Worm (Caenorhabditis elegans) whole organism, late embryonic: ENCODE measurements around the gene ndua-12.

Experiments
- K02D7.2 ChIP-seq: sonication (generic microtip); optimal IDR thresholded peaks from 2 replicates; lab custom pipeline; 2017; ENCODE audit warnings: mild to moderate bottlenecking, missing genetic modification characterization, missing compliant biosample characterization
- K09A11.1 ChIP-seq: sonication (generic microtip); optimal IDR thresholded peaks from 2 replicates; lab custom pipeline; 2017; ENCODE audit warnings: antibody characterized with exemption, mild to moderate bottlenecking, missing genetic modification characterization, missing compliant biosample characterization; ENCODE audit not compliant: insufficient read depth
- T23F11.4 ChIP-seq: fragments of 200-800 bp; sonication (Bioruptor generic); optimal IDR thresholded peaks from 2 replicates; lab custom pipeline; 2018; ENCODE audit warnings: mild to moderate bottlenecking, missing genetic modification characterization, missing compliant biosample characterization
- ceh-19 ChIP-seq: fragments of 200-800 bp; sonication (Bioruptor generic); optimal IDR thresholded peaks from 2 replicates; lab custom pipeline; 2018; ENCODE audit warnings: mild to moderate bottlenecking, missing genetic modification characterization, missing compliant biosample characterization
- ceh-30 ChIP-seq: fragments of 150-350 bp; optimal IDR thresholded peaks from 2 replicates; lab custom pipeline; 2014; ENCODE audit warnings: missing biosample characterization, missing genetic modification characterization
- madf-2 ChIP-seq: sonication (generic microtip); optimal IDR thresholded peaks from 2 replicates; lab custom pipeline; 2017; ENCODE audit warnings: missing genetic modification characterization, missing compliant biosample characterization
- pha-4 ChIP-seq: fragments of 150-350 bp; optimal IDR thresholded peaks from 2 replicates; lab custom pipeline; 2018; ENCODE audit warnings: missing biosample characterization, missing genetic modification reagents, missing genetic modification characterization
- ref-2 ChIP-seq: sonication (generic microtip); optimal IDR thresholded peaks from 2 replicates; lab custom pipeline; 2016; ENCODE audit warnings: missing genetic modification characterization, missing compliant biosample characterization
- sox-4 ChIP-seq: sonication (generic microtip); optimal IDR thresholded peaks from 2 replicates; lab custom pipeline; 2017; ENCODE audit warnings: mild to moderate bottlenecking, missing genetic modification characterization, inconsistent platforms, missing compliant biosample characterization
- tbx-2 ChIP-seq: sonication (generic microtip); optimal IDR thresholded peaks from 2 replicates; lab custom pipeline; 2016; ENCODE audit warnings: missing genetic modification characterization, missing compliant biosample characterization
- unc-86 ChIP-seq: sonication (generic microtip); optimal IDR thresholded peaks from 2 replicates; lab custom pipeline; 2016; ENCODE audit warnings: missing genetic modification characterization, missing compliant biosample characterization

ce11 chrIV:2709590-2710201 lies 9.9 kb downstream of the ndua-12 start:
- no peak for TF ChIP-seq ref-2
- TF ChIP-seq sox-4 (tag; lab: Kevin White, UChicago): no peak
- TF ChIP-seq pha-4 (tag; lab: Kevin White, UChicago): no peak
- TF ChIP-seq K09A11.1 (tag; lab: Kevin White, UChicago): no peak
- TF ChIP-seq ceh-30: no peak
- TF ChIP-seq tbx-2 (tag; lab: Kevin White, UChicago): no peak
- no peak for TF ChIP-seq madf-2 (tag; lab: Kevin White, UChicago)
- TF ChIP-seq unc-86: no peak
- no peak for TF ChIP-seq T23F11.4 (GFP tag; lab: Kevin White, UChicago)
- TF ChIP-seq K02D7.2 (tag; lab: Kevin White, UChicago): no peak
- TF ChIP-seq ceh-19: no peak
